Worm (Caenorhabditis elegans) whole organism, L4 larva: ENCODE measurements around the gene ptp-3.
A peak's percentile ranks its signal among the peaks of the same experiment; 100 is the strongest.

Experiments used
- F49E8.2 ChIP-seq: sonication (generic microtip); optimal IDR thresholded peaks from 2 replicates; lab custom pipeline; 2016; ENCODE audit warnings: missing compliant biosample characterization, mild to moderate bottlenecking, missing genetic modification characterization, borderline replicate concordance
- T20F7.1 ChIP-seq: fragments of 200-800 bp; sonication (Bioruptor generic); optimal IDR thresholded peaks from 2 replicates; lab custom pipeline; 2018; ENCODE audit warnings: mild to moderate bottlenecking, missing genetic modification characterization, missing compliant biosample characterization
- Y48G9A.11 ChIP-seq: fragments of 200-800 bp; sonication (Bioruptor generic); IDR thresholded peaks from 2 replicates; pipeline ENCODE4 v1.3.6; 2022; ENCODE audit warnings: missing genetic modification reagents, missing genetic modification characterization, missing compliant biosample characterization
- aha-1 ChIP-seq: fragments of 150-350 bp; peaks from one replicate; lab custom pipeline; 2014; ENCODE audit warnings: missing biosample characterization, missing genetic modification characterization
- aly-2 ChIP-seq: sonication (generic microtip); optimal IDR thresholded peaks from 2 replicates; lab custom pipeline; 2018; ENCODE audit warnings: missing biosample characterization, missing genetic modification characterization
- arid-1 ChIP-seq: fragments of 200-800 bp; sonication (Bioruptor generic); conservative IDR thresholded peaks from 2 replicates; pipeline ENCODE4 v1.3.6; 2022; ENCODE audit warnings: missing genetic modification reagents, missing genetic modification characterization, missing compliant biosample characterization
- ceh-44 ChIP-seq: fragments of 200-800 bp; sonication (Bioruptor generic); IDR thresholded peaks from 2 replicates; pipeline ENCODE4 v1.3.6; 2022; ENCODE audit warnings: missing genetic modification reagents, missing genetic modification characterization, missing compliant biosample characterization
- cey-2 ChIP-seq: sonication (generic microtip); optimal IDR thresholded peaks from 3 replicates; lab custom pipeline; 2017; ENCODE audit warnings: missing genetic modification characterization, mild to moderate bottlenecking, missing compliant biosample characterization, antibody characterized with exemption, borderline replicate concordance; ENCODE audit not compliant: insufficient read depth
- dmd-6 ChIP-seq: fragments of 200-800 bp; sonication (Bioruptor generic); IDR thresholded peaks from 2 replicates; pipeline ENCODE4 v1.3.6; 2022; ENCODE audit warnings: missing genetic modification reagents, missing genetic modification characterization, missing compliant biosample characterization
- dpl-1 ChIP-seq: fragments of 150-350 bp; optimal IDR thresholded peaks from 2 replicates; lab custom pipeline; 2014; ENCODE audit warnings: missing biosample characterization, missing genetic modification reagents, missing genetic modification characterization
- egl-43 ChIP-seq: fragments of 200-800 bp; sonication (Bioruptor generic); IDR thresholded peaks from 2 replicates; pipeline ENCODE4 v1.3.6; 2022; ENCODE audit warnings: missing genetic modification reagents, missing genetic modification characterization, missing compliant biosample characterization
- fos-1 ChIP-seq: fragments of 150-350 bp; optimal IDR thresholded peaks from 2 replicates; lab custom pipeline; 2014; ENCODE audit warnings: missing biosample characterization, missing genetic modification characterization
- hlh-30 ChIP-seq: sonication (generic microtip); optimal IDR thresholded peaks from 2 replicates; lab custom pipeline; 2017; ENCODE audit warnings: antibody characterized with exemption, mild to moderate bottlenecking, missing genetic modification characterization, missing compliant biosample characterization; ENCODE audit not compliant: insufficient read depth
- hmg-1.1 ChIP-seq: fragments of 200-800 bp; sonication (Bioruptor generic); IDR thresholded peaks from 2 replicates; pipeline ENCODE4 v1.3.6; 2022; ENCODE audit warnings: missing genetic modification reagents, missing genetic modification characterization, missing compliant biosample characterization
- lim-7 ChIP-seq: fragments of 200-800 bp; sonication (Bioruptor generic); IDR thresholded peaks from 2 replicates; pipeline ENCODE4 v1.3.6; 2022; ENCODE audit warnings: missing genetic modification characterization, missing compliant biosample characterization
- lin-29 ChIP-seq: fragments of 200-800 bp; sonication (Bioruptor generic); IDR thresholded peaks from 2 replicates; pipeline ENCODE4 v1.3.6; 2022; ENCODE audit warnings: missing genetic modification reagents, missing genetic modification characterization, missing compliant biosample characterization
- lin-38 ChIP-seq: fragments of 200-800 bp; sonication (Bioruptor generic); IDR thresholded peaks from 2 replicates; pipeline ENCODE4 v1.3.6; 2022; ENCODE audit warnings: missing genetic modification reagents, missing genetic modification characterization, missing compliant biosample characterization
- lin-39 ChIP-seq: fragments of 150-350 bp; optimal IDR thresholded peaks from 2 replicates; lab custom pipeline; 2014; ENCODE audit warnings: missing biosample characterization, missing genetic modification reagents, missing genetic modification characterization
- lsy-2 ChIP-seq, 2 experiments: fragments of 150-350 bp in 1 of 2; sonication (generic microtip) in 1 of 2; optimal IDR thresholded peaks; 2 replicates each; lab custom pipeline; 2014 to 2017; ENCODE audit warnings: missing biosample characterization in 2 of 2, missing genetic modification characterization in 2 of 2
- madf-5 ChIP-seq, 2 experiments: fragments of 200-800 bp; sonication (Bioruptor generic); IDR thresholded peaks; 2 replicates each; pipeline ENCODE4 v1.3.6; 2022; ENCODE audit warnings: missing compliant biosample characterization in 2 of 2, missing genetic modification characterization in 2 of 2
- mdl-1 ChIP-seq, 2 experiments: fragments of 150-350 bp in 1 of 2; sonication (generic microtip) in 1 of 2; optimal IDR thresholded peaks; 2 replicates each; lab custom pipeline; 2014 to 2017; ENCODE audit warnings: missing biosample characterization in 2 of 2, missing genetic modification characterization in 2 of 2
- mep-1 ChIP-seq: fragments of 150-350 bp; sonication (generic microtip); optimal IDR thresholded peaks from 3 replicates; lab custom pipeline; 2014; ENCODE audit warnings: missing biosample characterization, missing genetic modification characterization
- mes-2 ChIP-seq: sonication (generic microtip); optimal IDR thresholded peaks from 2 replicates; lab custom pipeline; 2016; ENCODE audit warnings: missing genotype, mild to moderate bottlenecking, missing genetic modification characterization, missing compliant biosample characterization; ENCODE audit not compliant: poor library complexity, severe bottlenecking
- mxl-2 ChIP-seq: fragments of 200-800 bp; sonication (Bioruptor generic); conservative IDR thresholded peaks from 2 replicates; pipeline ENCODE4 v1.3.6; 2022; ENCODE audit warnings: missing genetic modification reagents, missing genetic modification characterization, missing compliant biosample characterization
- mxl-3 ChIP-seq: fragments of 200-800 bp; sonication (Bioruptor generic); optimal IDR thresholded peaks from 2 replicates; lab custom pipeline; 2018; ENCODE audit warnings: mild to moderate bottlenecking, missing genetic modification characterization, missing compliant biosample characterization
- nhr-10 ChIP-seq: fragments of 150-350 bp; optimal IDR thresholded peaks from 2 replicates; lab custom pipeline; 2014; ENCODE audit warnings: missing biosample characterization, missing genetic modification characterization
- nhr-102 ChIP-seq: sonication (generic microtip); optimal IDR thresholded peaks from 2 replicates; lab custom pipeline; 2016; ENCODE audit warnings: mild to moderate bottlenecking, missing genetic modification characterization, moderate library complexity, missing compliant biosample characterization
- nhr-237 ChIP-seq: sonication (generic microtip); optimal IDR thresholded peaks from 2 replicates; lab custom pipeline; 2017; ENCODE audit warnings: missing biosample characterization, missing genetic modification characterization
- nhr-28 ChIP-seq: fragments of 150-350 bp; optimal IDR thresholded peaks from 2 replicates; lab custom pipeline; 2014; ENCODE audit warnings: missing biosample characterization, missing genetic modification characterization
- nhr-41 ChIP-seq: fragments of 200-800 bp; sonication (Bioruptor generic); IDR thresholded peaks from 2 replicates; pipeline ENCODE4 v1.3.6; 2022; ENCODE audit warnings: missing genetic modification reagents, missing genetic modification characterization, missing compliant biosample characterization
- nhr-76 ChIP-seq: fragments of 150-350 bp; optimal IDR thresholded peaks from 2 replicates; lab custom pipeline; 2014; ENCODE audit warnings: missing biosample characterization, missing genetic modification characterization
- pha-4 ChIP-seq, 2 experiments: fragments of 150-350 bp in 1 of 2; fragments of 200-800 bp in 1 of 2; sonication (Bioruptor generic) in 1 of 2; IDR thresholded peaks in 1 of 2; optimal IDR thresholded peaks in 1 of 2; 2 replicates each; pipeline versions ENCODE4 v1.3.6 to Lab custom; 2014 to 2022; ENCODE audit warnings: missing genetic modification characterization in 2 of 2, missing genetic modification reagents in 2 of 2, missing biosample characterization in 1 of 2, missing compliant biosample characterization in 1 of 2
- pqm-1 ChIP-seq: sonication (generic microtip); optimal IDR thresholded peaks from 2 replicates; lab custom pipeline; 2017; ENCODE audit warnings: missing biosample characterization, missing genetic modification characterization
- set-16 ChIP-seq: fragments of 200-800 bp; sonication (Bioruptor generic); IDR thresholded peaks from 2 replicates; pipeline ENCODE4 v1.3.6; 2022; ENCODE audit warnings: missing genetic modification reagents, missing genetic modification characterization, missing compliant biosample characterization
- skn-1 ChIP-seq: fragments of 150-350 bp; optimal IDR thresholded peaks from 2 replicates; lab custom pipeline; 2014; ENCODE audit warnings: missing biosample characterization, missing genetic modification characterization
- snpc-1.2 ChIP-seq: fragments of 200-800 bp; sonication (Bioruptor generic); IDR thresholded peaks from 2 replicates; pipeline ENCODE4 v1.3.6; 2022; ENCODE audit warnings: missing genetic modification reagents, missing genetic modification characterization, missing compliant biosample characterization
- unc-130 ChIP-seq: sonication (generic microtip); optimal IDR thresholded peaks from 2 replicates; lab custom pipeline; 2016; ENCODE audit warnings: missing genetic modification reagents, missing genetic modification characterization, missing compliant biosample characterization
- unc-62 ChIP-seq, 3 experiments: fragments of 150-350 bp in 1 of 3; sonication (generic microtip); optimal IDR thresholded peaks in 2 of 3; peaks in 1 of 3; 1 replicate in 1 of 3; 2 replicates in 2 of 3; lab custom pipeline; 2014 to 2017; ENCODE audit warnings: missing biosample characterization in 3 of 3, missing genetic modification characterization in 3 of 3, missing genetic modification reagents in 3 of 3, missing genotype in 1 of 3
- zag-1 ChIP-seq: fragments of 150-350 bp; optimal IDR thresholded peaks from 2 replicates; lab custom pipeline; 2014; ENCODE audit warnings: missing biosample characterization, missing genetic modification characterization
- zfp-2 ChIP-seq: sonication (generic microtip); optimal IDR thresholded peaks from 2 replicates; lab custom pipeline; 2016; ENCODE audit warnings: mild to moderate bottlenecking, missing genetic modification characterization, missing compliant biosample characterization

The ptp-3 gene

ce11 chrII:10934786-10935185, 40.6 kb upstream of the ptp-3 start, which contains the start of gene R03D7.2:
Gene R03D7.2, minus strand, starts transcription at chrII:10935184.
- TF ChIP-seq snpc-1.2 (GFP tag; lab: Robert Waterston, UW) = no peak
- no peak for TF ChIP-seq aly-2 (tag; lab: Kevin White, UChicago)
- TF ChIP-seq zag-1 (tag; lab: Kevin White, UChicago) = no peak
- 0 out of 2 replicates have a peak, but pooled peaks have one; percentile 33 for TF ChIP-seq egl-43 (GFP tag; lab: Robert Waterston, UW)
- TF ChIP-seq nhr-76 (tag; lab: Kevin White, UChicago) = no peak
- 0 out of 2 replicates have a peak, but pooled peaks have one; percentile 12 for TF ChIP-seq lim-7 (GFP tag; lab: Robert Waterston, UW)
- TF ChIP-seq set-16 (GFP tag; lab: Robert Waterston, UW) = peak; percentile 95
- TF ChIP-seq, all 104 proteins: peak for 3

- TF ChIP-seq mxl-2 (GFP tag; lab: Robert Waterston, UW) = no peak
- TF ChIP-seq arid-1 (GFP tag; lab: Robert Waterston, UW) = 0 out of 2 replicates have a peak, but pooled peaks have one; percentile 36
- TF ChIP-seq ceh-44 (GFP tag; lab: Robert Waterston, UW) = 0 out of 2 replicates have a peak, but pooled peaks have one; percentile 16
- TF ChIP-seq nhr-76 (tag; lab: Kevin White, UChicago) = no peak
- TF ChIP-seq zfp-2 (tag; lab: Kevin White, UChicago) = no peak
- peak; percentile 81 for TF ChIP-seq F49E8.2
- TF ChIP-seq cey-2 (tag; lab: Kevin White, UChicago) = no peak
- TF ChIP-seq nhr-102 (tag; lab: Kevin White, UChicago) = no peak
- TF ChIP-seq pqm-1 (tag; lab: Kevin White, UChicago) = no peak
- no peak for TF ChIP-seq aha-1 (tag; lab: Kevin White, UChicago)
- peak; percentile 69 for TF ChIP-seq Y48G9A.11 (GFP tag; lab: Robert Waterston, UW)
- TF ChIP-seq pha-4 (GFP tag; IDR thresholded peaks at IDR 0.05; lab: Robert Waterston, UW) = no peak
- TF ChIP-seq pha-4 (tag; optimal IDR thresholded peaks at IDR 0.05; lab: Kevin White, UChicago) = no peak
- TF ChIP-seq lin-38 = peak; percentile 76
- TF ChIP-seq nhr-41 (GFP tag; lab: Robert Waterston, UW) = no peak
- TF ChIP-seq madf-5 (GFP tag; IDR thresholded peaks at IDR 0.05; lab: Robert Waterston, UW) = no peak
- TF ChIP-seq snpc-1.2 (GFP tag; lab: Robert Waterston, UW) = 0 out of 2 replicates have a peak, but pooled peaks have one; percentile 60
- no peak for TF ChIP-seq nhr-237 (tag; lab: Kevin White, UChicago)
- no peak for TF ChIP-seq lin-29
- TF ChIP-seq skn-1 (tag; lab: Kevin White, UChicago) = no peak
- peak; percentile 68 for TF ChIP-seq unc-130 (GFP tag; lab: Kevin White, UChicago)
- no peak for TF ChIP-seq dmd-6
- TF ChIP-seq mdl-1 (tag; optimal IDR thresholded peaks at IDR 0.05; lab: Kevin White, UChicago) = no peak
- TF ChIP-seq T20F7.1 = no peak
- no peak for TF ChIP-seq hmg-1.1 (GFP tag; lab: Robert Waterston, UW)
- no peak for TF ChIP-seq lsy-2 (tag; optimal IDR thresholded peaks at IDR 0.05; lab: Kevin White, UChicago)
- TF ChIP-seq, all 104 proteins: peak for 7
These were observed 40.0 kb upstream of the ptp-3 start for ce11 chrII:10935336-10935735.

DNA sequence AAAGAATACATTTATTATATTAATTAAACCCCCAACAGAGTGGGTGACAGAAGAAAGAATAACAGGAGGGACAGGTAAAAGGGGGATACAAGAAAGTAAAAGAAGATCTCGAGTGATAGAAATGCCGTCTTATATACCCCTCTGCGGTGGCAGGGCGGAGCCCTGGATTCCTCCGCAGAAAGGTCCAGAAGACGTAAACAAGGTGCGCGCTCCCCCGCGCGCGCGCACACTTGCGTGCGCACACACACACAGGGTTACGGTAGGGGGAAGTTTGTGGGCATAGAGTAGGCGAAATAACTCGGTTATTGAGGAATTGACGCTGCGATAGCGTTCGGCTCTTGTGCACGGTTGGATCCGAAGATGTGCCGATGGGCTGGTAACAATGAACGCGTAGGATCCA, 33.4 kb upstream of the ptp-3 start, which contains the start of gene R03D7.15:
TSS of gene R03D7.15 (plus strand) at position 299 of the 400 bp plus-strand sequence.
- TF ChIP-seq egl-43 (GFP tag; lab: Robert Waterston, UW) (0 out of 2 replicates have a peak, but pooled peaks have one; percentile 51), set-16 (GFP tag; lab: Robert Waterston, UW) (peak; percentile 83)

DNA sequence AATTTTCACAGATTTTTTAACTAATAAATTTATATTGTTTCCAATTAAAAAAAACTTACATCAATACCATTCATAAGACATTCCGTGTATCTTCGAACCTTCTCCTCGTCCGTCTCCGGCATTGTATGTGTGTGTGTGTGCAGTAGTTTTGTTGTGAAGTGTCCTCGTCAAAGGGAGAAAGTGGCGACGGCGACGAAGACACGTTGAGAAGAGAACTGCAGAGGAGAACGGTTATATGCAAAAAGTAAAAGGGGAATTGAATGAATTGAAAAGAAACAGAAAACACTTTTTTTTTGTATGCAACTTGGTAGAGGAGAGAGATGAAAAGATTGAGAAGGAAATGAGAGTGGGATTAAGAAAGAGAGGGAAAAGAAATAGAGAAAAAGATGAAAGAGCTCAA, 29.9 kb upstream of the ptp-3 start:
- no peak for TF ChIP-seq hlh-30 (tag; lab: Kevin White, UChicago)
- TF ChIP-seq zag-1 (tag; lab: Kevin White, UChicago) = no peak
- TF ChIP-seq, all 104 proteins: peak for 0

ce11 chrII:10946848-10947247, 28.5 kb upstream of the ptp-3 start:
- TF ChIP-seq aha-1 (tag; lab: Kevin White, UChicago) (peak; percentile 67), lin-39 (tag; lab: Kevin White, UChicago) (no peak), mxl-3 (GFP tag; lab: Kevin White, UChicago) (peak; percentile 25), nhr-28 (peak; percentile 86), dpl-1 (GFP tag; lab: Kevin White, UChicago) (peak; percentile 6), mes-2 (tag; lab: Kevin White, UChicago) (peak; percentile 20), pha-4 (GFP tag; IDR thresholded peaks at IDR 0.05; lab: Robert Waterston, UW) (no peak), pha-4 (tag; optimal IDR thresholded peaks at IDR 0.05; lab: Kevin White, UChicago) (no peak), unc-62 (GFP tag; optimal IDR thresholded peaks at IDR 0.05 in 1 of 2; lab: Kevin White, UChicago) (peak in 1 of 2 experiments; percentile 56), unc-62 (tag; optimal IDR thresholded peaks at IDR 0.05; lab: Kevin White, UChicago) (no peak), lsy-2 (tag; optimal IDR thresholded peaks at IDR 0.05; lab: Kevin White, UChicago) (peak in 1 of 2 experiments; percentile 61), mep-1 (peak; percentile 25), nhr-10 (tag; lab: Kevin White, UChicago) (no peak), fos-1 (tag; lab: Kevin White, UChicago) (no peak)
